Worm (Caenorhabditis elegans): ENCODE data around the gene C04E7.1.

- TF ChIP-seq him-1 (tag; optimal IDR thresholded peaks at IDR 0.05), result no peak
- no peak for TF ChIP-seq dao-5 (tag; optimal IDR thresholded peaks at IDR 0.05)
These were observed 9.8 kb upstream of the C04E7.1 start for ce11 chrX:348141-348540.

Measured in whole organism, L4/young adult.